Fruit fly (Drosophila melanogaster) whole organism, embryonic: ENCODE measurements around the gene CG7387.
A peak's percentile ranks its signal among the peaks of the same experiment; 100 is the strongest.

ENCODE experiments used
- Atf-2 ChIP-seq: fragments of 200-800 bp; sonication (Bioruptor generic); optimal IDR thresholded peaks from 2 replicates; lab custom pipeline; 2016; ENCODE audit warnings: missing biosample characterization, missing genetic modification characterization
- CG10274 ChIP-seq: fragments of 200-800 bp; sonication (Bioruptor generic); optimal IDR thresholded peaks from 3 replicates; lab custom pipeline; 2017; ENCODE audit warnings: missing biosample characterization, mild to moderate bottlenecking, missing genetic modification characterization
- CG12299 ChIP-seq: fragments of 200-800 bp; sonication (Bioruptor generic); optimal IDR thresholded peaks from 2 replicates; lab custom pipeline; 2018; ENCODE audit warnings: missing biosample characterization, mild to moderate bottlenecking, missing genetic modification characterization
- CG13424 ChIP-seq: fragments of 200-800 bp; sonication (Bioruptor generic); optimal IDR thresholded peaks from 2 replicates; lab custom pipeline; 2019; ENCODE audit warnings: missing biosample characterization, mild to moderate bottlenecking, missing genetic modification characterization, moderate library complexity
- CG13775 ChIP-seq: fragments of 200-800 bp; sonication (Bioruptor generic); optimal IDR thresholded peaks from 3 replicates; lab custom pipeline; 2017; ENCODE audit warnings: missing biosample characterization, mild to moderate bottlenecking, missing genetic modification characterization
- CG14014 ChIP-seq: fragments of 200-800 bp; sonication (Bioruptor generic); IDR thresholded peaks from 2 replicates; pipeline ENCODE4 v1.3.6; 2022; ENCODE audit warnings: missing biosample characterization, missing genetic modification characterization
- CG15601 ChIP-seq: fragments of 200-800 bp; sonication (Bioruptor generic); optimal IDR thresholded peaks from 3 replicates; lab custom pipeline; 2019; ENCODE audit warnings: missing biosample characterization, mild to moderate bottlenecking, missing genetic modification characterization, moderate library complexity
- CG1602 ChIP-seq: fragments of 200-800 bp; sonication (Bioruptor generic); optimal IDR thresholded peaks from 3 replicates; lab custom pipeline; 2016; ENCODE audit warnings: missing biosample characterization, missing genetic modification characterization
- CG17328 ChIP-seq: fragments of 200-800 bp; sonication (Bioruptor generic); IDR thresholded peaks from 2 replicates; pipeline ENCODE4 v1.3.6; 2022; ENCODE audit warnings: missing biosample characterization, missing genetic modification characterization
- CG17568 ChIP-seq: fragments of 200-800 bp; sonication (Bioruptor generic); optimal IDR thresholded peaks from 2 replicates; lab custom pipeline; 2018; ENCODE audit warnings: missing biosample characterization, mild to moderate bottlenecking, missing genetic modification characterization, moderate library complexity
- CG2129 ChIP-seq: fragments of 200-800 bp; sonication (Bioruptor generic); IDR thresholded peaks from 2 replicates; pipeline ENCODE4 v1.3.6; 2022; ENCODE audit warnings: missing biosample characterization, missing genetic modification characterization; ENCODE audit not compliant: partially characterized antibody
- CG30403 ChIP-seq: fragments of 200-800 bp; sonication (Bioruptor generic); optimal IDR thresholded peaks from 3 replicates; lab custom pipeline; 2016; ENCODE audit warnings: missing biosample characterization, missing genetic modification characterization
- CG34224 ChIP-seq: fragments of 200-800 bp; sonication (Bioruptor generic); IDR thresholded peaks from 3 replicates; pipeline ENCODE4 v1.3.6; 2022; ENCODE audit warnings: missing biosample characterization, missing genetic modification characterization; ENCODE audit not compliant: partially characterized antibody
- CG34376 ChIP-seq: fragments of 200-800 bp; sonication (Bioruptor generic); optimal IDR thresholded peaks from 2 replicates; lab custom pipeline; 2018; ENCODE audit warnings: missing biosample characterization, mild to moderate bottlenecking, missing genetic modification characterization
- CG4328 ChIP-seq: fragments of 200-800 bp; sonication (Bioruptor generic); optimal IDR thresholded peaks from 3 replicates; lab custom pipeline; 2017; ENCODE audit warnings: missing biosample characterization, missing genetic modification reagents, missing genetic modification characterization
- CG4404 ChIP-seq: fragments of 200-800 bp; sonication (Bioruptor generic); IDR thresholded peaks from 2 replicates; pipeline ENCODE4 v1.3.6; 2022; ENCODE audit warnings: missing biosample characterization, missing genetic modification characterization
- CG4820 ChIP-seq: fragments of 200-800 bp; sonication (Bioruptor generic); optimal IDR thresholded peaks from 3 replicates; lab custom pipeline; 2016; ENCODE audit warnings: missing biosample characterization, missing genetic modification characterization
- CG6765 ChIP-seq: fragments of 200-800 bp; sonication (Bioruptor generic); optimal IDR thresholded peaks from 3 replicates; lab custom pipeline; 2017; ENCODE audit warnings: missing biosample characterization, mild to moderate bottlenecking, missing genetic modification characterization
- Dip2 ChIP-seq: fragments of 200-800 bp; sonication (Bioruptor generic); IDR thresholded peaks from 2 replicates; pipeline ENCODE4 v1.3.6; 2022; ENCODE audit warnings: missing biosample characterization, missing genetic modification characterization
- Dll ChIP-seq: fragments of 200-800 bp; sonication (Bioruptor generic); IDR thresholded peaks from 4 replicates; pipeline ENCODE4 v1.3.6; 2022; ENCODE audit warnings: missing biosample characterization, missing genetic modification characterization; ENCODE audit not compliant: partially characterized antibody
- Dref ChIP-seq: fragments of 200-800 bp; sonication (Bioruptor generic); IDR thresholded peaks from 2 replicates; pipeline ENCODE4 v1.3.6; 2022; ENCODE audit warnings: missing biosample characterization, missing genetic modification characterization
- Elba2 ChIP-seq: fragments of 200-800 bp; sonication (Bioruptor generic); optimal IDR thresholded peaks from 3 replicates; lab custom pipeline; 2016; ENCODE audit warnings: missing biosample characterization, missing genetic modification characterization
- Ets97D ChIP-seq: fragments of 200-800 bp; sonication (Bioruptor generic); optimal IDR thresholded peaks from 3 replicates; lab custom pipeline; 2016; ENCODE audit warnings: missing biosample characterization, missing genetic modification characterization
- H15 ChIP-seq: fragments of 200-800 bp; sonication (Bioruptor generic); IDR thresholded peaks from 3 replicates; pipeline ENCODE4 v1.3.6; 2022; ENCODE audit warnings: missing biosample characterization, missing genetic modification characterization
- Hmr ChIP-seq: fragments of 200-800 bp; sonication (Bioruptor generic); optimal IDR thresholded peaks from 3 replicates; lab custom pipeline; 2017; ENCODE audit warnings: mild to moderate bottlenecking, missing biosample characterization, missing genetic modification reagents, missing genetic modification characterization
- Hr3 ChIP-seq: fragments of 200-800 bp; sonication (Bioruptor generic); optimal IDR thresholded peaks from 3 replicates; lab custom pipeline; 2016; ENCODE audit warnings: missing biosample characterization, missing genetic modification characterization
- Lim3 ChIP-seq: fragments of 200-800 bp; sonication (Bioruptor generic); IDR thresholded peaks from 2 replicates; pipeline ENCODE4 v1.3.6; 2022; ENCODE audit warnings: missing biosample characterization, missing genetic modification characterization
- Opbp ChIP-seq: fragments of 200-800 bp; sonication (Bioruptor generic); IDR thresholded peaks from 3 replicates; pipeline ENCODE4 v1.3.6; 2022; ENCODE audit warnings: missing biosample characterization, missing genetic modification characterization; ENCODE audit not compliant: partially characterized antibody
- Side ChIP-seq: fragments of 200-800 bp; sonication (Bioruptor generic); optimal IDR thresholded peaks from 2 replicates; lab custom pipeline; 2016; ENCODE audit warnings: missing biosample characterization, missing genetic modification characterization
- Sry-β ChIP-seq: fragments of 200-800 bp; sonication (Bioruptor generic); optimal IDR thresholded peaks from 2 replicates; lab custom pipeline; 2018; ENCODE audit warnings: missing biosample characterization, mild to moderate bottlenecking, missing genetic modification characterization, moderate library complexity
- Ssrp ChIP-seq: fragments of 200-800 bp; sonication (Bioruptor generic); optimal IDR thresholded peaks from 2 replicates; lab custom pipeline; 2018; ENCODE audit warnings: missing biosample characterization, mild to moderate bottlenecking, missing genetic modification characterization, moderate library complexity
- cato ChIP-seq: fragments of 200-800 bp; sonication (Bioruptor generic); optimal IDR thresholded peaks from 2 replicates; lab custom pipeline; 2016; ENCODE audit warnings: missing biosample characterization, missing genetic modification characterization, borderline replicate concordance
- crc ChIP-seq: fragments of 200-800 bp; sonication (Bioruptor generic); optimal IDR thresholded peaks from 2 replicates; lab custom pipeline; 2016; ENCODE audit warnings: missing biosample characterization, missing genetic modification characterization
- dimm ChIP-seq: fragments of 200-800 bp; sonication (Bioruptor generic); IDR thresholded peaks from 2 replicates; pipeline ENCODE4 v1.3.6; 2022; ENCODE audit warnings: missing biosample characterization, missing genetic modification characterization
- fd3F ChIP-seq: fragments of 200-800 bp; sonication (Bioruptor generic); optimal IDR thresholded peaks from 2 replicates; lab custom pipeline; 2018; ENCODE audit warnings: missing biosample characterization, mild to moderate bottlenecking, missing genetic modification characterization, moderate library complexity
- gce ChIP-seq: fragments of 200-800 bp; sonication (Bioruptor generic); IDR thresholded peaks from 3 replicates; pipeline ENCODE4 v1.3.6; 2022; ENCODE audit warnings: missing biosample characterization, missing genetic modification characterization
- ham ChIP-seq: fragments of 200-800 bp; sonication (Bioruptor generic); IDR thresholded peaks from 2 replicates; pipeline ENCODE4 v1.3.6; 2022; ENCODE audit warnings: missing biosample characterization, missing genetic modification characterization
- ind ChIP-seq: fragments of 200-800 bp; sonication (Bioruptor generic); optimal IDR thresholded peaks from 3 replicates; lab custom pipeline; 2016; ENCODE audit warnings: missing biosample characterization, missing genetic modification characterization
- pum ChIP-seq: fragments of 200-800 bp; sonication (Bioruptor generic); optimal IDR thresholded peaks from 2 replicates; lab custom pipeline; 2016; ENCODE audit warnings: missing biosample characterization, missing genetic modification characterization
- ranshi ChIP-seq: fragments of 200-800 bp; sonication (Bioruptor generic); IDR thresholded peaks from 2 replicates; pipeline ENCODE4 v1.3.6; 2022; ENCODE audit warnings: missing biosample characterization, missing genetic modification characterization
- shn ChIP-seq: fragments of 200-800 bp; sonication (Bioruptor generic); optimal IDR thresholded peaks from 3 replicates; lab custom pipeline; 2016; ENCODE audit warnings: missing biosample characterization, missing genetic modification characterization
- sob ChIP-seq: fragments of 200-800 bp; sonication (Bioruptor generic); IDR thresholded peaks from 2 replicates; pipeline ENCODE4 v1.3.6; 2022; ENCODE audit warnings: missing biosample characterization, missing genetic modification characterization
- trem ChIP-seq: fragments of 200-800 bp; optimal IDR thresholded peaks from 3 replicates; lab custom pipeline; 2019; ENCODE audit warnings: missing biosample characterization, mild to moderate bottlenecking, missing genetic modification characterization, moderate library complexity
- zen ChIP-seq: fragments of 200-800 bp; sonication (Bioruptor generic); optimal IDR thresholded peaks from 3 replicates; lab custom pipeline; 2018; ENCODE audit warnings: missing biosample characterization, mild to moderate bottlenecking, missing genetic modification characterization, moderate library complexity
- zf30C ChIP-seq: fragments of 200-800 bp; sonication (Bioruptor generic); optimal IDR thresholded peaks from 3 replicates; lab custom pipeline; 2018; ENCODE audit warnings: missing biosample characterization, mild to moderate bottlenecking, missing genetic modification characterization

The CG7387 gene

dm6 chr3L:8177795-8178564 lies 14.9 kb downstream of the CG7387 start, which contains the start of gene Nmt (continued):
- TF ChIP-seq CG15601 (tag; lab: Kevin White, UChicago) (no peak), CG6765 (GFP tag; lab: Kevin White, UChicago) (no peak), pum (GFP tag; lab: Kevin White, UChicago) (no peak), Ssrp (tag; lab: Kevin White, UChicago) (no peak), CG10274 (GFP tag; lab: Kevin White, UChicago) (no peak), H15 (no peak), ranshi (GFP tag; lab: Robert Waterston, UW) (peak; percentile 14; the same call in 1 of the 2 replicates), Sry-β (no peak), Opbp (GFP tag; lab: Robert Waterston, UW) (peak; percentile 84), Dll (GFP tag; lab: Robert Waterston, UW) (peak; percentile 82), cato (GFP tag; lab: Kevin White, UChicago) (no peak), Side (no peak), CG4328 (no peak), fd3F (GFP tag; lab: Kevin White, UChicago) (peak; percentile 7), CG4404 (no peak), CG4820 (no peak), CG17568 (GFP tag; lab: Kevin White, UChicago) (no peak), Hr3 (GFP tag; lab: Kevin White, UChicago) (no peak), crc (GFP tag; lab: Kevin White, UChicago) (no peak), Dref (GFP tag; lab: Robert Waterston, UW) (peak; percentile 75), zf30C (GFP tag; lab: Kevin White, UChicago) (no peak), CG14014 (GFP tag; lab: Robert Waterston, UW) (peak; percentile 56; the same call in 1 of the 2 replicates), Lim3 (GFP tag; lab: Robert Waterston, UW) (no peak), Ets97D (GFP tag; lab: Kevin White, UChicago) (peak; percentile 32), sob (GFP tag; lab: Robert Waterston, UW) (no peak), Atf-2 (no peak), CG34376 (GFP tag; lab: Kevin White, UChicago) (no peak), CG13424 (tag; lab: Kevin White, UChicago) (peak; percentile 18), trem (tag; lab: Kevin White, UChicago) (peak; percentile 2), Elba2 (no peak), CG12299 (tag; lab: Kevin White, UChicago) (no peak), ham (GFP tag; lab: Robert Waterston, UW) (no peak), CG13775 (GFP tag; lab: Kevin White, UChicago) (peak; percentile 7), dimm (GFP tag; lab: Robert Waterston, UW) (no peak), Dip2 (GFP tag; lab: Robert Waterston, UW) (no peak), CG2129 (GFP tag; lab: Robert Waterston, UW) (peak; percentile 59), CG34224 (peak; percentile 80), zen (tag; lab: Kevin White, UChicago) (no peak), ind (GFP tag; lab: Kevin White, UChicago) (peak; percentile 44), CG17328 (GFP tag; lab: Robert Waterston, UW) (peak; percentile 29; the same call in 1 of the 2 replicates), CG30403 (GFP tag; lab: Kevin White, UChicago) (peak; percentile 46), gce (no peak), Hmr (GFP tag; lab: Kevin White, UChicago) (peak; percentile 28), shn (GFP tag; lab: Kevin White, UChicago) (no peak), CG1602 (peak; percentile 26)
